Worm (Caenorhabditis elegans): ENCODE measurements around the gene F46G10.1.

ce11 chrX:13340970-13341369, 29.4 kb upstream of the F46G10.1 start:
- TF ChIP-seq nhr-76 (tag; optimal IDR thresholded peaks at IDR 0.05) (no peak), mml-1 (tag; optimal IDR thresholded peaks at IDR 0.05) (no peak), zag-1 (tag; optimal IDR thresholded peaks at IDR 0.05) (no peak), pqm-1 (tag; optimal IDR thresholded peaks at IDR 0.05) (no peak), R02D3.7 (tag; optimal IDR thresholded peaks at IDR 0.05) (no peak), nhr-77 (tag; optimal IDR thresholded peaks at IDR 0.05) (no peak)

All from whole organism, L3 larva.